Worm (Caenorhabditis elegans): ENCODE results near the gene mpst-4.

- no peak for TF ChIP-seq nfya-1 (tag; optimal IDR thresholded peaks at IDR 0.05)
- no peak for TF ChIP-seq mec-3 (tag; optimal IDR thresholded peaks at IDR 0.05; ENCODE audit: borderline replicate concordance)
- TF ChIP-seq K09A11.1 (tag; optimal IDR thresholded peaks at IDR 0.05; ENCODE audit: insufficient read depth): no peak
- TF ChIP-seq fax-1 (tag; optimal IDR thresholded peaks at IDR 0.05): no peak
- no peak for TF ChIP-seq ceh-19 (GFP tag; optimal IDR thresholded peaks at IDR 0.05)
These were observed 41.5 kb downstream of the mpst-4 start, which contains the start of gene lact-5 for ce11 chrII:4821739-4822138.
